Fruit fly (Drosophila melanogaster): ENCODE results near the gene CG14435.

The CG14435 gene

DNA sequence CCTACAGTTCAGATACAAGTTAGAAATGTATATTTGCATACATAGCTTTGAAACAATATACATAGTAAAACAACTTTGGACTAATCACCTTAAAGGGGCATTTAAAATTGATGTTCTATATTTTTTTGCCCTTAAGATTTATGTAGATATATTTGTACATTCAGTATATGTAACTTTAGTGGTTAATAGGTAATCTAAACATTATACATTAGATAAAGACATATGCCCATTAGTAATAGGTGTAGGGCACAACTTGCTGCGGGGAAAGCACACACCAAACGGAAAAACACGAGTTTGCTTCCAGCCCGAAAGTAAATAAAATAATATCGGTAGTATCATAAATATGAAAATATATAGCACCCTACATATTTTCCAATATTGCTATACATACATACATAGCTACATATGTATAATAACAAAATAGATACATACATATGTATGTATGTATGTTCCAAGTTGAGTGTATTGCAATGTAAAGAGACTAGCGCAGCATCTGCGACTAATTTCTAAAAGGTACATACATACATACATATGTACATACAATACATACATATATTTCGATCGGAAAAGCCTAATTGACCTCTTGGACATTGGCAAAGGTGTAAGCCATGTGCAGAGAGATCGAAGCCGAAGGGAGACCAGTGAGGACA, 19.7 kb upstream of the CG14435 start, which contains the start of gene CG43736 (continued):
- TF ChIP-seq H15 (GFP tag; IDR thresholded peaks at IDR 0.05) (peak; percentile 77), pnt (GFP tag; optimal IDR thresholded peaks at IDR 0.05) (peak; percentile 90), Adf1 (GFP tag; IDR thresholded peaks at IDR 0.05) (no peak), fd96Cb (tag; optimal IDR thresholded peaks at IDR 0.05) (peak; percentile 98), CG11504 (tag; optimal IDR thresholded peaks at IDR 0.05) (peak; percentile 98), CG8359 (GFP tag; optimal IDR thresholded peaks at IDR 0.05; ENCODE audit: borderline replicate concordance) (peak; percentile 87), yki (optimal IDR thresholded peaks at IDR 0.05) (no peak), chif (GFP tag; optimal IDR thresholded peaks at IDR 0.05) (peak; percentile 93 to 94), CG11247 (GFP tag; IDR thresholded peaks at IDR 0.05) (peak; percentile 77), CG31441 (GFP tag; IDR thresholded peaks at IDR 0.05) (peak; percentile 99), tio (GFP tag; optimal IDR thresholded peaks at IDR 0.05) (peak; percentile 93), onecut (GFP tag; IDR thresholded peaks at IDR 0.05) (peak; percentile 84), br (optimal IDR thresholded peaks at IDR 0.05) (no peak), az2 (GFP tag; optimal IDR thresholded peaks at IDR 0.05) (peak; percentile 94), crp (GFP tag; optimal IDR thresholded peaks at IDR 0.05) (peak in 1 of 2 experiments; percentile 49), bab2 (GFP tag; optimal IDR thresholded peaks at IDR 0.05) (peak; percentile 93), NFAT (GFP tag; IDR thresholded peaks at IDR 0.05) (peak; percentile 68; the same call in 1 of the 2 replicates), hth (optimal IDR thresholded peaks at IDR 0.05) (no peak), cad (GFP tag; optimal IDR thresholded peaks at IDR 0.05) (no peak), HLH4C (GFP tag; IDR thresholded peaks at IDR 0.05; ENCODE audit: partially characterized antibody) (no peak), CG2199 (GFP tag; IDR thresholded peaks at IDR 0.05) (no peak), CG17829 (tag; optimal IDR thresholded peaks at IDR 0.05) (peak; percentile 97), danr (GFP tag; IDR thresholded peaks at IDR 0.05) (peak; percentile 90), Bteb2 (GFP tag; optimal IDR thresholded peaks at IDR 0.05) (peak; percentile 92), HHEX (GFP tag; optimal IDR thresholded peaks at IDR 0.05) (peak; percentile 96), ham (GFP tag; IDR thresholded peaks at IDR 0.05) (peak; percentile 53; the same call in 1 of the 2 replicates), Hmx (GFP tag; optimal IDR thresholded peaks at IDR 0.05) (peak; percentile 88), Rfx (GFP tag; IDR thresholded peaks at IDR 0.05) (peak; percentile 92), bcd (GFP tag; optimal IDR thresholded peaks at IDR 0.05) (peak; percentile 95), fd3F (GFP tag; optimal IDR thresholded peaks at IDR 0.05) (peak; percentile 95), ranshi (GFP tag; IDR thresholded peaks at IDR 0.05) (peak; percentile 78; the same call in 1 of the 2 replicates), CG1529 (GFP tag; optimal IDR thresholded peaks at IDR 0.05) (peak; percentile 96), cas (GFP tag; IDR thresholded peaks at IDR 0.05) (peak; percentile 69), dmrt11E (tag; optimal IDR thresholded peaks at IDR 0.05) (peak; percentile 92), CG9817 (tag; optimal IDR thresholded peaks at IDR 0.05) (peak; percentile 96), CG11456 (GFP tag; IDR thresholded peaks at IDR 0.05) (peak; percentile 85), CG13123 (GFP tag; optimal IDR thresholded peaks at IDR 0.05) (peak; percentile 83), Nf-YB (GFP tag; optimal IDR thresholded peaks at IDR 0.05) (peak; percentile 84), CG11695 (GFP tag; IDR thresholded peaks at IDR 0.05) (peak; percentile 93), CG18011 (GFP tag; optimal IDR thresholded peaks at IDR 0.05) (peak; percentile 70), lola (GFP tag; optimal IDR thresholded peaks at IDR 0.05) (peak in 1 of 3 experiments; percentile 95), CG10543 (GFP tag; optimal IDR thresholded peaks at IDR 0.05) (peak; percentile 73), so (GFP tag; IDR thresholded peaks at IDR 0.05) (peak; percentile 84), scrt (GFP tag; optimal IDR thresholded peaks at IDR 0.05) (peak; percentile 92), CG15269 (tag; optimal IDR thresholded peaks at IDR 0.05) (peak; percentile 97), C15 (GFP tag; IDR thresholded peaks at IDR 0.05) (peak; percentile 65; the same call in 1 of the 3 replicates), Doc2 (GFP tag; IDR thresholded peaks at IDR 0.05) (0 out of 2 replicates have a peak, but pooled peaks have one; percentile 39), CG15601 (tag; optimal IDR thresholded peaks at IDR 0.05) (peak; percentile 95), NC2β (GFP tag; optimal IDR thresholded peaks at IDR 0.05) (peak; percentile 87), MESR4 (GFP tag; optimal IDR thresholded peaks at IDR 0.05) (peak; percentile 43)

Data from whole organism, embryonic.